Fruit fly (Drosophila melanogaster): ENCODE results near the gene CG45122.

The CG45122 gene

dm6 chr3R:13039037-13039583 is 4.8 kb upstream of the CG45122 start:
- TF ChIP-seq D1 (tag; optimal IDR thresholded peaks at IDR 0.05) (no peak), CG17806 (tag; optimal IDR thresholded peaks at IDR 0.05) (no peak), CG15710 (tag; optimal IDR thresholded peaks at IDR 0.05) (peak; percentile 22), CG4496 (GFP tag; IDR thresholded peaks at IDR 0.05) (peak; percentile 49; the same call in 2 of the 3 replicates), Ets98B (GFP tag; IDR thresholded peaks at IDR 0.05) (0 out of 2 replicates have a peak, but pooled peaks have one; percentile 16), fd96Ca (GFP tag; IDR thresholded peaks at IDR 0.05) (0 out of 3 replicates have a peak, but pooled peaks have one; percentile 38), CG34367 (tag; optimal IDR thresholded peaks at IDR 0.05) (no peak), CG13204 (GFP tag; optimal IDR thresholded peaks at IDR 0.05) (no peak), CG8159 (tag; optimal IDR thresholded peaks at IDR 0.05) (no peak), gl (tag; optimal IDR thresholded peaks at IDR 0.05) (no peak)

- TF ChIP-seq CG4496 (GFP tag; IDR thresholded peaks at IDR 0.05) (no peak), CG13204 (GFP tag; optimal IDR thresholded peaks at IDR 0.05) (no peak), rn (GFP tag; IDR thresholded peaks at IDR 0.05) (no peak), Pif1B (GFP tag; optimal IDR thresholded peaks at IDR 0.05) (no peak), CG15710 (tag; optimal IDR thresholded peaks at IDR 0.05) (no peak), CG10348 (GFP tag; IDR thresholded peaks at IDR 0.05) (no peak), CG17806 (tag; optimal IDR thresholded peaks at IDR 0.05) (no peak), CG8159 (tag; optimal IDR thresholded peaks at IDR 0.05) (no peak), CG32121 (GFP tag; IDR thresholded peaks at IDR 0.05) (no peak), Pif1A (GFP tag; optimal IDR thresholded peaks at IDR 0.05) (no peak), fd96Ca (GFP tag; IDR thresholded peaks at IDR 0.05) (no peak), CG12605 (GFP tag; IDR thresholded peaks at IDR 0.05) (no peak)
Observed at dm6 chr3R:13041750-13042149, 2.2 kb upstream of the CG45122 start, which contains the start of gene CG11670. TSS of gene CG11670 (plus strand) at chr3R:13042050.

- TF ChIP-seq fd96Ca (GFP tag; IDR thresholded peaks at IDR 0.05) (0 out of 3 replicates have a peak, but pooled peaks have one; percentile 6), Snoo (tag; optimal IDR thresholded peaks at IDR 0.05) (no peak)
Observed at dm6 chr3R:13042258-13043032, 1.5 kb upstream of the CG45122 start, which contains the start of gene snk. TSS of gene snk (minus strand) at chr3R:13042770.

- TF ChIP-seq CG34367 (tag; optimal IDR thresholded peaks at IDR 0.05) = no peak
- TF ChIP-seq Pif1B (GFP tag; optimal IDR thresholded peaks at IDR 0.05) = no peak
- TF ChIP-seq CG8301 (tag; optimal IDR thresholded peaks at IDR 0.05) = no peak
- no peak for TF ChIP-seq Snoo (tag; optimal IDR thresholded peaks at IDR 0.05)
- no peak for TF ChIP-seq fd96Ca (GFP tag; IDR thresholded peaks at IDR 0.05)
- no peak for TF ChIP-seq CG8159 (tag; optimal IDR thresholded peaks at IDR 0.05)
- TF ChIP-seq CG32121 (GFP tag; IDR thresholded peaks at IDR 0.05) = no peak
- no peak for TF ChIP-seq CG14655 (GFP tag; optimal IDR thresholded peaks at IDR 0.05)
Observed at dm6 chr3R:13044459-13044858, 502 bp downstream of the CG45122 start, which contains the start of gene Hsc70-2. TSS of gene Hsc70-2 (plus strand) at chr3R:13044759.

- no peak for TF ChIP-seq CG17806 (tag; optimal IDR thresholded peaks at IDR 0.05)
- no peak for TF ChIP-seq CG15710 (tag; optimal IDR thresholded peaks at IDR 0.05)
- TF ChIP-seq CG9948 (tag; optimal IDR thresholded peaks at IDR 0.05) = no peak
- TF ChIP-seq rn (GFP tag; IDR thresholded peaks at IDR 0.05) = no peak
- TF ChIP-seq gl (tag; optimal IDR thresholded peaks at IDR 0.05) = no peak
- TF ChIP-seq CG14655 (GFP tag; optimal IDR thresholded peaks at IDR 0.05) = no peak
- no peak for TF ChIP-seq CG13204 (GFP tag; optimal IDR thresholded peaks at IDR 0.05)
- TF ChIP-seq CG32121 (GFP tag; IDR thresholded peaks at IDR 0.05) = no peak
- no peak for TF ChIP-seq Ets98B (GFP tag; IDR thresholded peaks at IDR 0.05)
Observed at dm6 chr3R:13047431-13047830, 3.5 kb downstream of the CG45122 start, which contains the start of gene CG31157. TSS of gene CG31157 (plus strand) at chr3R:13047731.

dm6 chr3R:13051298-13051723 is 7.4 kb downstream of the CG45122 start, which contains the start of gene CG7966:
TSS of gene CG7966 (minus strand) at chr3R:13051453.
- TF ChIP-seq CG12605 (GFP tag; IDR thresholded peaks at IDR 0.05) (peak; percentile 53), Ets98B (GFP tag; IDR thresholded peaks at IDR 0.05) (peak; percentile 43; the same call in 1 of the 2 replicates), gl (tag; optimal IDR thresholded peaks at IDR 0.05) (peak; percentile 41), CG13204 (GFP tag; optimal IDR thresholded peaks at IDR 0.05) (no peak), CG4496 (GFP tag; IDR thresholded peaks at IDR 0.05) (peak; percentile 59; the same call in 1 of the 3 replicates), CG34367 (tag; optimal IDR thresholded peaks at IDR 0.05) (no peak), CG8301 (tag; optimal IDR thresholded peaks at IDR 0.05) (no peak), CG8159 (tag; optimal IDR thresholded peaks at IDR 0.05) (peak; percentile 1), CG15710 (tag; optimal IDR thresholded peaks at IDR 0.05) (peak; percentile 6), Snoo (tag; optimal IDR thresholded peaks at IDR 0.05) (peak; percentile 34), EcR (GFP tag; optimal IDR thresholded peaks at IDR 0.05) (peak; percentile 67), fd96Ca (GFP tag; IDR thresholded peaks at IDR 0.05) (peak; percentile 28; the same call in 1 of the 3 replicates), Pif1A (GFP tag; optimal IDR thresholded peaks at IDR 0.05) (no peak)

All from whole organism, pupa.